Fruit fly (Drosophila melanogaster) whole organism, embryonic: Measurements from ENCODE around the gene CG17270.

Source experiments
- B-H2 ChIP-seq: fragments of 200-800 bp; sonication (Bioruptor generic); optimal IDR thresholded peaks from 2 replicates; lab custom pipeline; 2018; ENCODE audit warnings: missing biosample characterization, mild to moderate bottlenecking, missing genetic modification characterization
- Bgb ChIP-seq: fragments of 200-800 bp; sonication (Bioruptor generic); IDR thresholded peaks from 2 replicates; pipeline ENCODE4 v1.3.6; 2022; ENCODE audit warnings: missing biosample characterization, missing genetic modification characterization; ENCODE audit not compliant: partially characterized antibody
- CG10267 ChIP-seq: fragments of 200-800 bp; sonication (Bioruptor generic); optimal IDR thresholded peaks from 2 replicates; lab custom pipeline; 2018; ENCODE audit warnings: missing biosample characterization, mild to moderate bottlenecking, missing genetic modification characterization, moderate library complexity
- CG10321 ChIP-seq: fragments of 200-800 bp; sonication (Bioruptor generic); IDR thresholded peaks from 2 replicates; pipeline ENCODE4 v1.3.6; 2022; ENCODE audit warnings: missing biosample characterization, missing genetic modification characterization
- CG11695 ChIP-seq: fragments of 200-800 bp; sonication (Bioruptor generic); IDR thresholded peaks from 3 replicates; pipeline ENCODE4 v1.3.6; 2022; ENCODE audit warnings: missing biosample characterization, missing genetic modification characterization
- CG15479 ChIP-seq: fragments of 200-800 bp; sonication (Bioruptor generic); optimal IDR thresholded peaks from 3 replicates; lab custom pipeline; 2019; ENCODE audit warnings: missing biosample characterization, mild to moderate bottlenecking, missing genetic modification characterization, moderate library complexity
- CG17359 ChIP-seq: fragments of 200-800 bp; sonication (Bioruptor generic); optimal IDR thresholded peaks from 3 replicates; lab custom pipeline; 2018; ENCODE audit warnings: missing biosample characterization, mild to moderate bottlenecking, missing genetic modification characterization, moderate library complexity
- CG17361 ChIP-seq: fragments of 200-800 bp; sonication (Bioruptor generic); IDR thresholded peaks from 3 replicates; pipeline ENCODE4 v1.3.6; 2022; ENCODE audit warnings: missing biosample characterization, missing genetic modification characterization
- CG17385 ChIP-seq: fragments of 200-800 bp; sonication (Bioruptor generic); optimal IDR thresholded peaks from 3 replicates; lab custom pipeline; 2018; ENCODE audit warnings: missing biosample characterization, mild to moderate bottlenecking, missing genetic modification characterization
- CG17568 ChIP-seq: fragments of 200-800 bp; sonication (Bioruptor generic); optimal IDR thresholded peaks from 2 replicates; lab custom pipeline; 2018; ENCODE audit warnings: missing biosample characterization, mild to moderate bottlenecking, missing genetic modification characterization, moderate library complexity
- CG31224 ChIP-seq: fragments of 200-800 bp; sonication (Bioruptor generic); IDR thresholded peaks from 2 replicates; pipeline ENCODE4 v1.3.6; 2022; ENCODE audit warnings: missing biosample characterization, missing genetic modification characterization
- CG3163 ChIP-seq: fragments of 200-800 bp; sonication (Bioruptor generic); optimal IDR thresholded peaks from 3 replicates; lab custom pipeline; 2016; ENCODE audit warnings: missing biosample characterization, missing genetic modification characterization
- CG32532 ChIP-seq: fragments of 200-800 bp; sonication (Bioruptor generic); IDR thresholded peaks from 2 replicates; pipeline ENCODE4 v1.3.6; 2022; ENCODE audit warnings: missing biosample characterization, missing genetic modification characterization
- CG3281 ChIP-seq: fragments of 200-800 bp; sonication (Bioruptor generic); optimal IDR thresholded peaks from 3 replicates; lab custom pipeline; 2017; ENCODE audit warnings: missing biosample characterization, mild to moderate bottlenecking, missing genetic modification characterization
- CG34422 ChIP-seq: fragments of 200-800 bp; sonication (Bioruptor generic); IDR thresholded peaks from 3 replicates; pipeline ENCODE4 v1.3.6; 2022; ENCODE audit warnings: missing biosample characterization, missing genetic modification characterization
- CG3847 ChIP-seq: fragments of 200-800 bp; sonication (Bioruptor generic); IDR thresholded peaks from 2 replicates; pipeline ENCODE4 v1.3.6; 2022; ENCODE audit warnings: missing biosample characterization, missing genetic modification characterization
- CG4617 ChIP-seq: fragments of 200-800 bp; sonication (Bioruptor generic); optimal IDR thresholded peaks from 3 replicates; lab custom pipeline; 2016; ENCODE audit warnings: missing biosample characterization, missing genetic modification characterization, borderline replicate concordance
- CG6272 ChIP-seq: fragments of 200-800 bp; sonication (Bioruptor generic); IDR thresholded peaks from 2 replicates; pipeline ENCODE4 v1.3.6; 2022; ENCODE audit warnings: missing biosample characterization, missing genetic modification characterization
- CG7928 ChIP-seq: fragments of 200-800 bp; sonication (Bioruptor generic); optimal IDR thresholded peaks from 2 replicates; lab custom pipeline; 2017; ENCODE audit warnings: missing biosample characterization, mild to moderate bottlenecking, missing genetic modification characterization
- CG8290 ChIP-seq, 3 experiments: fragments of 200-800 bp; sonication (Bioruptor generic); optimal IDR thresholded peaks; 2 replicates each; lab custom pipeline; 2016 to 2019; ENCODE audit warnings: missing biosample characterization in 3 of 3, missing genetic modification characterization in 3 of 3, mild to moderate bottlenecking in 2 of 3, moderate library complexity in 1 of 3
- CHES-1-like ChIP-seq: fragments of 200-800 bp; sonication (Bioruptor generic); optimal IDR thresholded peaks from 2 replicates; lab custom pipeline; 2016; ENCODE audit warnings: missing biosample characterization, missing genetic modification characterization
- D ChIP-seq, 2 experiments: fragments of 200-800 bp in 1 of 2; fragments of >200 bp in 1 of 2; sonication (Bioruptor generic) in 1 of 2; optimal IDR thresholded peaks; 2 replicates in 1 of 2; 3 replicates in 1 of 2; lab custom pipeline; 2017; ENCODE audit warnings: mild to moderate bottlenecking in 1 of 2, missing biosample characterization in 1 of 2, missing genetic modification characterization in 1 of 2, missing genetic modification reagents in 1 of 2
- D19A ChIP-seq: fragments of 200-800 bp; optimal IDR thresholded peaks from 3 replicates; lab custom pipeline; 2019; ENCODE audit warnings: missing biosample characterization, mild to moderate bottlenecking, missing genetic modification characterization, moderate library complexity
- Dad ChIP-seq: fragments of 200-800 bp; sonication (Bioruptor generic); optimal IDR thresholded peaks from 3 replicates; lab custom pipeline; 2016; ENCODE audit warnings: missing biosample characterization, missing genetic modification characterization
- Dp ChIP-seq: fragments of 200-800 bp; sonication (Bioruptor generic); optimal IDR thresholded peaks from 2 replicates; lab custom pipeline; 2018; ENCODE audit warnings: missing biosample characterization, mild to moderate bottlenecking, missing genetic modification characterization, moderate library complexity
- E2f2 ChIP-seq: fragments of 200-800 bp; sonication (Bioruptor generic); IDR thresholded peaks from 2 replicates; pipeline ENCODE4 v1.3.6; 2022; ENCODE audit warnings: missing biosample characterization, missing genetic modification characterization
- MBD-R2 ChIP-seq: fragments of 200-800 bp; sonication (Bioruptor generic); IDR thresholded peaks from 2 replicates; pipeline ENCODE4 v1.3.6; 2022; ENCODE audit warnings: missing biosample characterization, missing genetic modification characterization
- Xbp1 ChIP-seq: fragments of 200-800 bp; sonication (Bioruptor generic); optimal IDR thresholded peaks from 3 replicates; lab custom pipeline; 2016; ENCODE audit warnings: missing biosample characterization, mild to moderate bottlenecking, missing genetic modification characterization
- amos ChIP-seq: fragments of 200-800 bp; sonication (Bioruptor generic); IDR thresholded peaks from 2 replicates; pipeline ENCODE4 v1.3.6; 2022; ENCODE audit warnings: missing biosample characterization, missing genetic modification characterization; ENCODE audit not compliant: partially characterized antibody
- cg ChIP-seq: fragments of 200-800 bp; sonication (Bioruptor generic); optimal IDR thresholded peaks from 3 replicates; lab custom pipeline; 2019; ENCODE audit warnings: missing biosample characterization, mild to moderate bottlenecking, missing genetic modification characterization, moderate library complexity
- dysf ChIP-seq: fragments of 200-800 bp; sonication (Bioruptor generic); IDR thresholded peaks from 3 replicates; pipeline ENCODE4 v1.3.6; 2022; ENCODE audit warnings: missing biosample characterization, missing genetic modification characterization
- fru ChIP-seq: fragments of >200 bp; optimal IDR thresholded peaks from 2 replicates; lab custom pipeline; 2017
- gcm2 ChIP-seq: fragments of 200-800 bp; sonication (Bioruptor generic); optimal IDR thresholded peaks from 2 replicates; lab custom pipeline; 2016; ENCODE audit warnings: missing biosample characterization, missing genetic modification characterization
- gt ChIP-seq: fragments of 200-800 bp; sonication (Bioruptor generic); IDR thresholded peaks from 2 replicates; pipeline ENCODE4 v1.3.6; 2022; ENCODE audit warnings: missing biosample characterization, missing genetic modification characterization
- kni ChIP-seq: fragments of 200-800 bp; sonication (Bioruptor generic); optimal IDR thresholded peaks from 3 replicates; lab custom pipeline; 2017; ENCODE audit warnings: mild to moderate bottlenecking, missing biosample characterization, missing genetic modification reagents, missing genetic modification characterization
- mirr ChIP-seq: fragments of 200-800 bp; sonication (Bioruptor generic); optimal IDR thresholded peaks from 3 replicates; lab custom pipeline; 2018; ENCODE audit warnings: missing biosample characterization, mild to moderate bottlenecking, missing genetic modification characterization
- nerfin-1 ChIP-seq: fragments of 200-800 bp; sonication (Bioruptor generic); optimal IDR thresholded peaks from 3 replicates; lab custom pipeline; 2019; ENCODE audit warnings: missing biosample characterization, mild to moderate bottlenecking, missing genetic modification characterization, moderate library complexity
- pan ChIP-seq, 4 experiments: fragments of >200 bp in 3 of 4; fragments of 200-800 bp in 1 of 4; sonication (Bioruptor generic) in 1 of 4; optimal IDR thresholded peaks in 3 of 4; IDR thresholded peaks in 1 of 4; 2 replicates each; pipeline versions ENCODE4 v1.3.6 to Lab custom; 2017 to 2022; ENCODE audit warnings: missing biosample characterization in 2 of 4, missing genetic modification characterization in 2 of 4, mixed read lengths in 1 of 4
- peb ChIP-seq: fragments of 200-800 bp; sonication (Bioruptor generic); IDR thresholded peaks from 2 replicates; pipeline ENCODE4 v1.3.6; 2022; ENCODE audit warnings: missing biosample characterization, missing genetic modification characterization
- pum ChIP-seq: fragments of 200-800 bp; sonication (Bioruptor generic); optimal IDR thresholded peaks from 2 replicates; lab custom pipeline; 2016; ENCODE audit warnings: missing biosample characterization, missing genetic modification characterization
- row ChIP-seq: fragments of 200-800 bp; sonication (Bioruptor generic); IDR thresholded peaks from 3 replicates; pipeline ENCODE4 v1.3.6; 2022; ENCODE audit warnings: missing biosample characterization, missing genetic modification characterization
- run ChIP-seq: fragments of 200-800 bp; sonication (Bioruptor generic); optimal IDR thresholded peaks from 3 replicates; lab custom pipeline; 2018; ENCODE audit warnings: missing biosample characterization, mild to moderate bottlenecking, missing genetic modification characterization
- salm ChIP-seq: fragments of 200-800 bp; sonication (Bioruptor generic); optimal IDR thresholded peaks from 2 replicates; lab custom pipeline; 2018; ENCODE audit warnings: missing biosample characterization, mild to moderate bottlenecking, missing genetic modification characterization
- sqz ChIP-seq: fragments of 200-800 bp; sonication (Bioruptor generic); optimal IDR thresholded peaks from 3 replicates; lab custom pipeline; 2018; ENCODE audit warnings: missing biosample characterization, mild to moderate bottlenecking, missing genetic modification characterization
- sug ChIP-seq: fragments of 200-800 bp; optimal IDR thresholded peaks from 2 replicates; lab custom pipeline; 2019; ENCODE audit warnings: missing biosample characterization, mild to moderate bottlenecking, missing genetic modification characterization, moderate library complexity
- wdn ChIP-seq: fragments of 200-800 bp; sonication (Bioruptor generic); IDR thresholded peaks from 2 replicates; pipeline ENCODE4 v1.3.6; 2022; ENCODE audit warnings: missing biosample characterization, missing genetic modification characterization
- zfh2 ChIP-seq: fragments of 200-800 bp; sonication (Bioruptor generic); optimal IDR thresholded peaks from 2 replicates; lab custom pipeline; 2016; ENCODE audit warnings: missing biosample characterization, missing genetic modification characterization

Gene CG17270

dm6 chr3R:20832689-20833524, 14.2 kb upstream of the CG17270 start, which contains the start of gene Synd (continued):
- TF ChIP-seq salm (tag; lab: Kevin White, UChicago): no peak
- peak; percentile 71 for TF ChIP-seq kni
- no peak for TF ChIP-seq CG8290 (GFP tag; optimal IDR thresholded peaks at IDR 0.05; lab: Kevin White, UChicago)
- TF ChIP-seq CG8290 (tag; optimal IDR thresholded peaks at IDR 0.05; lab: Kevin White, UChicago): peak in 1 of 2 experiments; percentile 32
- TF ChIP-seq sqz (GFP tag; lab: Kevin White, UChicago): peak; percentile 90
- peak; percentile 99 for TF ChIP-seq nerfin-1
- TF ChIP-seq D (optimal IDR thresholded peaks at IDR 0.05; lab: Kevin White, UChicago): no peak
- TF ChIP-seq D (GFP tag; optimal IDR thresholded peaks at IDR 0.05; lab: Kevin White, UChicago): peak; percentile 43
- TF ChIP-seq zfh2 (GFP tag; lab: Kevin White, UChicago): peak; percentile 10
- no peak for TF ChIP-seq Dad
- no peak for TF ChIP-seq pan (optimal IDR thresholded peaks at IDR 0.05; lab: Kevin White, UChicago)
- no peak for TF ChIP-seq pan (GFP tag; optimal IDR thresholded peaks at IDR 0.05 in 1 of 2, IDR thresholded peaks at IDR 0.05 in 1 of 2)
- TF ChIP-seq pum: no peak
- no peak for TF ChIP-seq CG31224 (GFP tag; lab: Robert Waterston, UW)
- TF ChIP-seq CG3163 (GFP tag; lab: Kevin White, UChicago): peak; percentile 15
- TF ChIP-seq CG17361 (GFP tag; lab: Robert Waterston, UW): 0 out of 3 replicates have a peak, but pooled peaks have one; percentile 26
- peak; percentile 2 for TF ChIP-seq B-H2 (GFP tag; lab: Kevin White, UChicago)
- TF ChIP-seq mirr (GFP tag; lab: Kevin White, UChicago): peak; percentile 27
- TF ChIP-seq gt (GFP tag; lab: Robert Waterston, UW): no peak
- TF ChIP-seq Bgb (GFP tag; lab: Robert Waterston, UW): peak; percentile 26; the same call in 1 of the 2 replicates
- TF ChIP-seq run (tag; lab: Kevin White, UChicago): peak; percentile 14
- peak; percentile 25 for TF ChIP-seq CHES-1-like (GFP tag; lab: Kevin White, UChicago)
- TF ChIP-seq peb (GFP tag; lab: Robert Waterston, UW): no peak
- no peak for TF ChIP-seq CG3847 (GFP tag; lab: Robert Waterston, UW)
- TF ChIP-seq CG10267 (tag; lab: Kevin White, UChicago): peak; percentile 32
- peak; percentile 43 for TF ChIP-seq CG17568
- peak; percentile 26 for TF ChIP-seq CG15479 (GFP tag; lab: Kevin White, UChicago)
- TF ChIP-seq CG6272 (GFP tag; lab: Robert Waterston, UW): no peak
- TF ChIP-seq CG3281 (GFP tag; lab: Kevin White, UChicago): peak; percentile 34
- no peak for TF ChIP-seq wdn (GFP tag; lab: Robert Waterston, UW)
- peak; percentile 6 for TF ChIP-seq CG17359 (tag; lab: Kevin White, UChicago)
- TF ChIP-seq CG32532 (GFP tag; lab: Robert Waterston, UW): peak; percentile 24; the same call in 1 of the 2 replicates
- TF ChIP-seq Xbp1 (GFP tag; lab: Kevin White, UChicago): no peak
- peak; percentile 46; the same call in 2 of the 3 replicates for TF ChIP-seq row (GFP tag; lab: Robert Waterston, UW)
- 0 out of 2 replicates have a peak, but pooled peaks have one; percentile 9 for TF ChIP-seq E2f2 (GFP tag; lab: Robert Waterston, UW)
- no peak for TF ChIP-seq gcm2 (GFP tag; lab: Kevin White, UChicago)
- peak; percentile 31 for TF ChIP-seq Dp
- TF ChIP-seq amos (GFP tag; lab: Robert Waterston, UW): peak; percentile 18; the same call in 1 of the 2 replicates
- TF ChIP-seq dysf (GFP tag; lab: Robert Waterston, UW): peak; percentile 35; the same call in 1 of the 3 replicates
- TF ChIP-seq CG34422 (GFP tag; lab: Robert Waterston, UW): peak; percentile 58; the same call in 1 of the 3 replicates
- TF ChIP-seq CG11695 (GFP tag; lab: Robert Waterston, UW): 0 out of 3 replicates have a peak, but pooled peaks have one; percentile 31
- TF ChIP-seq sug (tag; lab: Kevin White, UChicago): peak; percentile 18
- peak; percentile 35 for TF ChIP-seq CG4617 (GFP tag; lab: Kevin White, UChicago)
- no peak for TF ChIP-seq fru
- TF ChIP-seq D19A (tag; lab: Kevin White, UChicago): peak; percentile 22
- peak; percentile 33; the same call in 1 of the 2 replicates for TF ChIP-seq MBD-R2
- TF ChIP-seq CG17385 (GFP tag; lab: Kevin White, UChicago): peak; percentile 20
- TF ChIP-seq cg (GFP tag; lab: Kevin White, UChicago): peak; percentile 96
- TF ChIP-seq CG7928 (GFP tag; lab: Kevin White, UChicago): no peak
- no peak for TF ChIP-seq CG10321
